Fruit fly (Drosophila melanogaster): ENCODE data around the gene CG2685.

CG2685 gene

dm6 chrX:2683926-2684325 lies 29.8 kb downstream of the CG2685 start:
- TF ChIP-seq CG12768 (GFP tag; optimal IDR thresholded peaks at IDR 0.05) (no peak), kay (GFP tag; ENCODE audit: borderline replicate concordance) (no peak), Clk (GFP tag; optimal IDR thresholded peaks at IDR 0.05) (no peak), cnc (optimal IDR thresholded peaks at IDR 0.05) (no peak), CG7101 (tag; optimal IDR thresholded peaks at IDR 0.05) (no peak), CG7045 (GFP tag; optimal IDR thresholded peaks at IDR 0.05) (no peak), tj (GFP tag; optimal IDR thresholded peaks at IDR 0.05) (no peak), Hr96 (GFP tag; optimal IDR thresholded peaks at IDR 0.05) (no peak), CG5204 (GFP tag; optimal IDR thresholded peaks at IDR 0.05) (no peak), Mnt (GFP tag; optimal IDR thresholded peaks at IDR 0.05) (no peak), CG33017 (tag; optimal IDR thresholded peaks at IDR 0.05) (no peak), Crg-1 (GFP tag; optimal IDR thresholded peaks at IDR 0.05) (no peak)

- TF ChIP-seq ovo (GFP tag; optimal IDR thresholded peaks at IDR 0.05) (no peak), bab1 (GFP tag; optimal IDR thresholded peaks at IDR 0.05) (no peak), kay (GFP tag; ENCODE audit: borderline replicate concordance) (no peak), pad (GFP tag; optimal IDR thresholded peaks at IDR 0.05) (no peak), CG1620 (GFP tag; optimal IDR thresholded peaks at IDR 0.05) (no peak), Clk (GFP tag; optimal IDR thresholded peaks at IDR 0.05) (no peak), Mnt (GFP tag; optimal IDR thresholded peaks at IDR 0.05) (no peak), cic (GFP tag; optimal IDR thresholded peaks at IDR 0.05) (no peak), Hr96 (GFP tag; optimal IDR thresholded peaks at IDR 0.05) (no peak)
Measured at dm6 chrX:2682832-2683231, 30.9 kb downstream of the CG2685 start, which contains the start of gene CG2652. Gene CG2652, minus strand, starts transcription at chrX:2682932.

- no peak for TF ChIP-seq CG14711 (tag; optimal IDR thresholded peaks at IDR 0.05)
- TF ChIP-seq CG7101 (tag; optimal IDR thresholded peaks at IDR 0.05), result no peak
- TF ChIP-seq Mnt (GFP tag; optimal IDR thresholded peaks at IDR 0.05), result no peak
- TF ChIP-seq tj (GFP tag; optimal IDR thresholded peaks at IDR 0.05), result no peak
- TF ChIP-seq CG1620 (GFP tag; optimal IDR thresholded peaks at IDR 0.05), result no peak
- TF ChIP-seq cnc (optimal IDR thresholded peaks at IDR 0.05), result no peak
- no peak for TF ChIP-seq CG11617 (GFP tag; optimal IDR thresholded peaks at IDR 0.05)
- no peak for TF ChIP-seq Clk (GFP tag; optimal IDR thresholded peaks at IDR 0.05)
- no peak for TF ChIP-seq CG12768 (GFP tag; optimal IDR thresholded peaks at IDR 0.05)
- no peak for TF ChIP-seq toe (GFP tag; optimal IDR thresholded peaks at IDR 0.05)
- no peak for TF ChIP-seq CG5204 (GFP tag; optimal IDR thresholded peaks at IDR 0.05)
Measured at dm6 chrX:2681601-2682000, 32.2 kb downstream of the CG2685 start, which contains the start of gene HLH3B. Gene HLH3B, minus strand, starts transcription at chrX:2681723.

dm6 chrX:2677024-2677589 lies 36.7 kb downstream of the CG2685 start:
- TF ChIP-seq CG12768 (GFP tag; optimal IDR thresholded peaks at IDR 0.05) (no peak), Mnt (GFP tag; optimal IDR thresholded peaks at IDR 0.05) (no peak), CG33017 (tag; optimal IDR thresholded peaks at IDR 0.05) (no peak), CG11617 (GFP tag; optimal IDR thresholded peaks at IDR 0.05) (no peak), Hr96 (GFP tag; optimal IDR thresholded peaks at IDR 0.05) (no peak), ovo (GFP tag; optimal IDR thresholded peaks at IDR 0.05) (no peak), pad (GFP tag; optimal IDR thresholded peaks at IDR 0.05) (no peak), bab1 (GFP tag; optimal IDR thresholded peaks at IDR 0.05) (no peak), Clk (GFP tag; optimal IDR thresholded peaks at IDR 0.05) (no peak), CG7101 (tag; optimal IDR thresholded peaks at IDR 0.05) (no peak), CG5204 (GFP tag; optimal IDR thresholded peaks at IDR 0.05) (no peak), Crg-1 (GFP tag; optimal IDR thresholded peaks at IDR 0.05) (no peak), toe (GFP tag; optimal IDR thresholded peaks at IDR 0.05) (no peak), CG1620 (GFP tag; optimal IDR thresholded peaks at IDR 0.05) (no peak), CG14711 (tag; optimal IDR thresholded peaks at IDR 0.05) (no peak), cic (GFP tag; optimal IDR thresholded peaks at IDR 0.05) (no peak), CG7045 (GFP tag; optimal IDR thresholded peaks at IDR 0.05) (no peak), cnc (optimal IDR thresholded peaks at IDR 0.05) (no peak), tj (GFP tag; optimal IDR thresholded peaks at IDR 0.05) (no peak)

- no peak for TF ChIP-seq cic (GFP tag; optimal IDR thresholded peaks at IDR 0.05)
- TF ChIP-seq CG5204 (GFP tag; optimal IDR thresholded peaks at IDR 0.05), result no peak
- no peak for TF ChIP-seq kay (GFP tag; ENCODE audit: borderline replicate concordance)
- no peak for TF ChIP-seq tj (GFP tag; optimal IDR thresholded peaks at IDR 0.05)
- TF ChIP-seq Hr96 (GFP tag; optimal IDR thresholded peaks at IDR 0.05), result no peak
- no peak for TF ChIP-seq bab1 (GFP tag; optimal IDR thresholded peaks at IDR 0.05)
- TF ChIP-seq CG1620 (GFP tag; optimal IDR thresholded peaks at IDR 0.05), result no peak
- TF ChIP-seq Crg-1 (GFP tag; optimal IDR thresholded peaks at IDR 0.05), result peak; percentile 5
Measured at dm6 chrX:2663416-2663815, 50.3 kb downstream of the CG2685 start.

- TF ChIP-seq kay (GFP tag; ENCODE audit: borderline replicate concordance), result peak; percentile 68
- no peak for TF ChIP-seq CG1620 (GFP tag; optimal IDR thresholded peaks at IDR 0.05)
- no peak for TF ChIP-seq CG33017 (tag; optimal IDR thresholded peaks at IDR 0.05)
- TF ChIP-seq toe (GFP tag; optimal IDR thresholded peaks at IDR 0.05), result no peak
- peak; percentile 24 for TF ChIP-seq tj (GFP tag; optimal IDR thresholded peaks at IDR 0.05)
- TF ChIP-seq Mnt (GFP tag; optimal IDR thresholded peaks at IDR 0.05), result no peak
- TF ChIP-seq Hr96 (GFP tag; optimal IDR thresholded peaks at IDR 0.05), result no peak
Measured at dm6 chrX:2662540-2663133, 51.1 kb downstream of the CG2685 start.

dm6 chrX:2661758-2662157 lies 52.0 kb downstream of the CG2685 start:
- peak; percentile 23 for TF ChIP-seq cic (GFP tag; optimal IDR thresholded peaks at IDR 0.05)
- no peak for TF ChIP-seq pad (GFP tag; optimal IDR thresholded peaks at IDR 0.05)
- TF ChIP-seq cnc (optimal IDR thresholded peaks at IDR 0.05), result peak in 1 of 2 experiments; percentile 22
- peak; percentile 10 for TF ChIP-seq tj (GFP tag; optimal IDR thresholded peaks at IDR 0.05)
- TF ChIP-seq CG12768 (GFP tag; optimal IDR thresholded peaks at IDR 0.05), result no peak
